Worm (Caenorhabditis elegans): Measurements from ENCODE around the gene ZK666.14.

DNA sequence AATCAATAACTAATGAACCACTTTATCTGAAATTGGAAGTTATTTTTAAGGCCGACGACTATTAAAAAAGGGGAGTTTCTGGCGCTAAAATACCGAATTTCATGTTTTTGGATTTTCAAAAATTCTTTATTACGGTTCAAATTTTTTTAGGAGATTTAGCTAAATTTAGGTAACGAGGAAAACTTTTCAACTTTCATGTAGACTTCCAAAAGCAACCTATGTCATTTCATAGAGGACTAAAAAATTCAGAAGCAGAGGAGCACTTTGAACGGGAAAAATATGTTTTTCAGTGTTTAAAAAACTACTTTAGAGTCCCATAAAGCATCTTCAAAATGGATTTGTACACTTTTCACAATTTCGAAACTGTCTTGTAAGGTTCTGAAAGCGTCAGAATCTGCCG, 18.8 kb downstream of the ZK666.14 start:
- no peak for TF ChIP-seq C08G9.2 (tag; optimal IDR thresholded peaks at IDR 0.05)
- no peak for TF ChIP-seq nhr-11 (tag; optimal IDR thresholded peaks at IDR 0.05)
- no peak for TF ChIP-seq nfya-1 (tag; optimal IDR thresholded peaks at IDR 0.05)
- no peak for TF ChIP-seq fkh-10 (GFP tag; optimal IDR thresholded peaks at IDR 0.05)
- no peak for TF ChIP-seq tbx-2 (tag; optimal IDR thresholded peaks at IDR 0.05)
- no peak for TF ChIP-seq hlh-8 (tag; optimal IDR thresholded peaks at IDR 0.05)
- no peak for TF ChIP-seq dmd-4 (tag; optimal IDR thresholded peaks at IDR 0.05; ENCODE audit: borderline replicate concordance)
- TF ChIP-seq lin-11 (tag; optimal IDR thresholded peaks at IDR 0.05), result no peak
- TF ChIP-seq pag-3 (tag; optimal IDR thresholded peaks at IDR 0.05; ENCODE audit: borderline replicate concordance), result no peak
- TF ChIP-seq tbx-7 (tag; optimal IDR thresholded peaks at IDR 0.05), result no peak
- TF ChIP-seq zip-5 (tag; optimal IDR thresholded peaks at IDR 0.05), result no peak

Measured in whole organism, late embryonic.